Worm (Caenorhabditis elegans) whole organism, L1 larva: ENCODE measurements around the gene rps-12.

Source experiments
- C34B4.2 ChIP-seq: sonication (generic microtip); optimal IDR thresholded peaks from 2 replicates; lab custom pipeline; 2017; ENCODE audit warnings: mild to moderate bottlenecking, missing genetic modification characterization, missing compliant biosample characterization
- Y116A8C.19 ChIP-seq: sonication (generic microtip); optimal IDR thresholded peaks from 2 replicates; lab custom pipeline; 2016; ENCODE audit warnings: missing compliant biosample characterization, missing genetic modification characterization, borderline replicate concordance
- aha-1 ChIP-seq: fragments of 150-350 bp; optimal IDR thresholded peaks from 2 replicates; lab custom pipeline; 2014; ENCODE audit warnings: missing biosample characterization, missing genetic modification characterization
- aly-2 ChIP-seq: fragments of 150-350 bp; optimal IDR thresholded peaks from 2 replicates; lab custom pipeline; 2014; ENCODE audit warnings: missing biosample characterization, missing genetic modification characterization
- ama-1 ChIP-seq: fragments of 150-350 bp; optimal IDR thresholded peaks from 2 replicates; lab custom pipeline; 2014
- blmp-1 ChIP-seq: fragments of 150-350 bp; optimal IDR thresholded peaks from 2 replicates; lab custom pipeline; 2014; ENCODE audit warnings: missing biosample characterization, missing genetic modification characterization
- ceh-8 ChIP-seq: fragments of 200-800 bp; sonication (Bioruptor generic); optimal IDR thresholded peaks from 2 replicates; lab custom pipeline; 2018; ENCODE audit warnings: mild to moderate bottlenecking, missing genetic modification characterization, moderate library complexity, missing compliant biosample characterization
- ceh-82 ChIP-seq, 3 experiments: fragments of 150-350 bp in 1 of 3; sonication (generic microtip) in 2 of 3; optimal IDR thresholded peaks; 2 replicates each; lab custom pipeline; 2014 to 2017; ENCODE audit warnings: missing biosample characterization in 3 of 3, missing genetic modification characterization in 3 of 3
- dpl-1 ChIP-seq, 3 experiments: fragments of 150-350 bp in 2 of 3; sonication (generic microtip) in 1 of 3; optimal IDR thresholded peaks; 2 replicates each; lab custom pipeline; 2014 to 2017; ENCODE audit warnings: missing biosample characterization in 3 of 3, missing genetic modification characterization in 3 of 3, missing genetic modification reagents in 3 of 3
- dsc-1 ChIP-seq: sonication (generic microtip); optimal IDR thresholded peaks from 2 replicates; lab custom pipeline; 2016; ENCODE audit warnings: mild to moderate bottlenecking, missing genetic modification characterization, missing compliant biosample characterization
- efl-1 ChIP-seq, 4 experiments: fragments of 150-350 bp; optimal IDR thresholded peaks in 3 of 4; peaks in 1 of 4; 1 replicate in 1 of 4; 2 replicates in 3 of 4; lab custom pipeline; 2014; ENCODE audit warnings: missing biosample characterization in 2 of 4, missing genetic modification characterization in 2 of 4, missing genetic modification reagents in 2 of 4
- efl-3 ChIP-seq: fragments of 200-800 bp; sonication (Bioruptor generic); optimal IDR thresholded peaks from 2 replicates; lab custom pipeline; 2018; ENCODE audit warnings: mild to moderate bottlenecking, missing genetic modification characterization, missing compliant biosample characterization
- elt-2 ChIP-seq: sonication (generic microtip); optimal IDR thresholded peaks from 2 replicates; lab custom pipeline; 2016; ENCODE audit warnings: missing genetic modification characterization, mild to moderate bottlenecking, inconsistent platforms, missing compliant biosample characterization, missing genetic modification reagents
- elt-3 ChIP-seq, 6 experiments: fragments of 150-350 bp in 1 of 6; sonication (generic microtip); optimal IDR thresholded peaks; 2 replicates each; lab custom pipeline; 2017 to 2018; ENCODE audit warnings: missing biosample characterization in 6 of 6, missing genetic modification characterization in 6 of 6, inconsistent platforms in 1 of 6
- ets-5 ChIP-seq: fragments of 200-800 bp; sonication (Bioruptor generic); IDR thresholded peaks from 2 replicates; pipeline ENCODE4 v1.3.6; 2022; ENCODE audit warnings: missing genetic modification characterization, missing compliant biosample characterization
- fkh-4 ChIP-seq: sonication (generic microtip); optimal IDR thresholded peaks from 2 replicates; lab custom pipeline; 2016; ENCODE audit warnings: missing compliant biosample characterization, missing genetic modification characterization, borderline replicate concordance
- fos-1 ChIP-seq: fragments of 150-350 bp; optimal IDR thresholded peaks from 2 replicates; lab custom pipeline; 2014; ENCODE audit warnings: missing biosample characterization, missing genetic modification characterization
- hlh-4 ChIP-seq: sonication (generic microtip); optimal IDR thresholded peaks from 2 replicates; lab custom pipeline; 2016; ENCODE audit warnings: mild to moderate bottlenecking, missing genetic modification characterization, missing compliant biosample characterization
- lin-14 ChIP-seq: fragments of 200-800 bp; sonication (Bioruptor generic); optimal IDR thresholded peaks from 2 replicates; lab custom pipeline; 2018; ENCODE audit warnings: mild to moderate bottlenecking, missing genetic modification characterization, moderate library complexity, missing compliant biosample characterization
- lin-35 ChIP-seq, 2 experiments: fragments of 150-350 bp; optimal IDR thresholded peaks; 2 replicates each; lab custom pipeline; 2014; ENCODE audit warnings: missing biosample characterization in 2 of 2, missing genetic modification characterization in 2 of 2, missing genetic modification reagents in 2 of 2
- lsy-2 ChIP-seq, 2 experiments: fragments of 150-350 bp; optimal IDR thresholded peaks; 2 replicates each; lab custom pipeline; 2014; ENCODE audit warnings: missing biosample characterization in 2 of 2, missing genetic modification characterization in 2 of 2
- mdl-1 ChIP-seq, 2 experiments: fragments of 150-350 bp; optimal IDR thresholded peaks; 2 replicates each; lab custom pipeline; 2014 to 2017; ENCODE audit warnings: missing biosample characterization in 2 of 2, missing genetic modification characterization in 2 of 2, inconsistent platforms in 1 of 2
- mep-1 ChIP-seq: fragments of 150-350 bp; optimal IDR thresholded peaks from 2 replicates; lab custom pipeline; 2014; ENCODE audit warnings: missing biosample characterization, missing genetic modification characterization
- nhr-11 ChIP-seq: fragments of 150-350 bp; optimal IDR thresholded peaks from 2 replicates; lab custom pipeline; 2014; ENCODE audit warnings: missing biosample characterization, missing genetic modification characterization
- nhr-20 ChIP-seq: sonication (generic microtip); optimal IDR thresholded peaks from 2 replicates; lab custom pipeline; 2016; ENCODE audit warnings: mild to moderate bottlenecking, missing genetic modification characterization, missing compliant biosample characterization
- nhr-237 ChIP-seq: fragments of 150-350 bp; optimal IDR thresholded peaks from 2 replicates; lab custom pipeline; 2014; ENCODE audit warnings: missing biosample characterization, missing genetic modification characterization
- nhr-28 ChIP-seq: fragments of 150-350 bp; optimal IDR thresholded peaks from 2 replicates; lab custom pipeline; 2014; ENCODE audit warnings: missing biosample characterization, missing genetic modification characterization
- nhr-47 ChIP-seq: sonication (generic microtip); optimal IDR thresholded peaks from 2 replicates; lab custom pipeline; 2016; ENCODE audit warnings: mild to moderate bottlenecking, missing genetic modification characterization, moderate library complexity, missing compliant biosample characterization
- nhr-76 ChIP-seq: sonication (generic microtip); optimal IDR thresholded peaks from 2 replicates; lab custom pipeline; 2017; ENCODE audit warnings: missing biosample characterization, missing genetic modification characterization
- nhr-84 ChIP-seq: sonication (generic microtip); optimal IDR thresholded peaks from 2 replicates; lab custom pipeline; 2017; ENCODE audit warnings: missing biosample characterization, missing genetic modification characterization
- nhr-85 ChIP-seq: sonication (generic microtip); peaks from one replicate; lab custom pipeline; 2016; ENCODE audit warnings: missing genetic modification characterization, inconsistent platforms, missing compliant biosample characterization
- nhr-90 ChIP-seq: sonication (generic microtip); optimal IDR thresholded peaks from 2 replicates; lab custom pipeline; 2016; ENCODE audit warnings: mild to moderate bottlenecking, missing genetic modification characterization, missing compliant biosample characterization; ENCODE audit not compliant: poor library complexity
- pax-3 ChIP-seq: fragments of 200-800 bp; sonication (Bioruptor generic); optimal IDR thresholded peaks from 2 replicates; lab custom pipeline; 2018; ENCODE audit warnings: mild to moderate bottlenecking, missing genetic modification characterization, moderate library complexity, missing compliant biosample characterization
- pqm-1 ChIP-seq: sonication (generic microtip); optimal IDR thresholded peaks from 3 replicates; lab custom pipeline; 2017; ENCODE audit warnings: missing biosample characterization, missing genetic modification characterization
- skn-1 ChIP-seq: fragments of 150-350 bp; optimal IDR thresholded peaks from 2 replicates; lab custom pipeline; 2014; ENCODE audit warnings: missing biosample characterization, missing genetic modification characterization
- snpc-4 ChIP-seq: fragments of 150-350 bp; optimal IDR thresholded peaks from 2 replicates; lab custom pipeline; 2014; ENCODE audit warnings: missing biosample characterization, missing genetic modification characterization
- sox-4 ChIP-seq: sonication (generic microtip); optimal IDR thresholded peaks from 2 replicates; lab custom pipeline; 2016; ENCODE audit warnings: missing genetic modification characterization, missing compliant biosample characterization
- sptf-1 ChIP-seq: fragments of 150-350 bp; optimal IDR thresholded peaks from 2 replicates; lab custom pipeline; 2014; ENCODE audit warnings: missing biosample characterization, missing genetic modification characterization
- sup-37 ChIP-seq: fragments of 200-800 bp; sonication (Bioruptor generic); optimal IDR thresholded peaks from 2 replicates; lab custom pipeline; 2018; ENCODE audit warnings: mild to moderate bottlenecking, missing genetic modification characterization, missing compliant biosample characterization
- swsn-7 ChIP-seq: sonication (generic microtip); optimal IDR thresholded peaks from 2 replicates; lab custom pipeline; 2016; ENCODE audit warnings: missing genetic modification characterization, missing compliant biosample characterization
- tbx-2 ChIP-seq: sonication (generic microtip); optimal IDR thresholded peaks from 2 replicates; lab custom pipeline; 2016; ENCODE audit warnings: missing genetic modification characterization, missing compliant biosample characterization
- unc-30 ChIP-seq: sonication (generic microtip); optimal IDR thresholded peaks from 2 replicates; lab custom pipeline; 2017; ENCODE audit warnings: missing biosample characterization, missing genetic modification characterization
- zip-4 ChIP-seq: fragments of 200-800 bp; sonication (Bioruptor generic); optimal IDR thresholded peaks from 2 replicates; lab custom pipeline; 2018; ENCODE audit warnings: mild to moderate bottlenecking, missing genetic modification characterization, moderate library complexity, missing compliant biosample characterization
- ztf-11 ChIP-seq, 2 experiments: sonication (generic microtip); optimal IDR thresholded peaks; 2 replicates each; lab custom pipeline; 2016 to 2017; ENCODE audit warnings: missing genetic modification characterization in 2 of 2, missing biosample characterization in 1 of 2, missing compliant biosample characterization in 1 of 2

rps-12 gene

ce11 chrIII:5663933-5664332 is 15.2 kb upstream of the rps-12 start, which contains the start of gene par-3:
Gene par-3 (plus strand): TSS chrIII:5664233.
- no peak for TF ChIP-seq mep-1
- no peak for TF ChIP-seq elt-3 (tag; optimal IDR thresholded peaks at IDR 0.05; lab: Kevin White, UChicago)
- no peak for TF ChIP-seq sox-4 (tag; lab: Kevin White, UChicago)
- TF ChIP-seq dsc-1 (tag; lab: Kevin White, UChicago) = no peak
- TF ChIP-seq nhr-47 (tag; lab: Kevin White, UChicago) = no peak
- TF ChIP-seq fos-1 (tag; lab: Kevin White, UChicago) = no peak
- no peak for TF ChIP-seq elt-2
- no peak for TF ChIP-seq sup-37 (GFP tag; lab: Kevin White, UChicago)
- no peak for TF ChIP-seq tbx-2 (tag; lab: Kevin White, UChicago)
- TF ChIP-seq efl-1 (optimal IDR thresholded peaks at IDR 0.05; lab: Kevin White, UChicago) = no peak
- no peak for TF ChIP-seq efl-1 (GFP tag; optimal IDR thresholded peaks at IDR 0.05 in 1 of 2; lab: Kevin White, UChicago)
- TF ChIP-seq ztf-11 (tag; optimal IDR thresholded peaks at IDR 0.05; lab: Kevin White, UChicago) = no peak
- no peak for TF ChIP-seq pax-3 (tag; lab: Kevin White, UChicago)
- no peak for TF ChIP-seq ceh-8 (GFP tag; lab: Kevin White, UChicago)
- TF ChIP-seq skn-1 (tag; lab: Kevin White, UChicago) = no peak
- no peak for TF ChIP-seq swsn-7 (tag; lab: Kevin White, UChicago)
- no peak for TF ChIP-seq nhr-90 (tag; lab: Kevin White, UChicago)
- no peak for TF ChIP-seq zip-4 (GFP tag; lab: Kevin White, UChicago)
- TF ChIP-seq aly-2 (tag; lab: Kevin White, UChicago) = no peak
- no peak for TF ChIP-seq nhr-11 (tag; lab: Kevin White, UChicago)
- TF ChIP-seq Y116A8C.19 = no peak
- TF ChIP-seq, all 84 proteins: peak for 0

- peak; percentile 94 for TF ChIP-seq blmp-1
- no peak for TF ChIP-seq efl-1 (optimal IDR thresholded peaks at IDR 0.05; lab: Kevin White, UChicago)
- peak in 1 of 2 experiments; percentile 93 for TF ChIP-seq efl-1 (GFP tag; optimal IDR thresholded peaks at IDR 0.05 in 1 of 2; lab: Kevin White, UChicago)
- no peak for TF ChIP-seq pax-3 (tag; lab: Kevin White, UChicago)
- TF ChIP-seq lin-35 (GFP tag; optimal IDR thresholded peaks at IDR 0.05; lab: Kevin White, UChicago) = peak in 1 of 2 experiments; percentile 22
- peak; percentile 53 for TF ChIP-seq lin-14 (GFP tag; lab: Kevin White, UChicago)
- TF ChIP-seq zip-4 (GFP tag; lab: Kevin White, UChicago) = no peak
Measured at ce11 chrIII:5665278-5665677, 13.8 kb upstream of the rps-12 start.

DNA sequence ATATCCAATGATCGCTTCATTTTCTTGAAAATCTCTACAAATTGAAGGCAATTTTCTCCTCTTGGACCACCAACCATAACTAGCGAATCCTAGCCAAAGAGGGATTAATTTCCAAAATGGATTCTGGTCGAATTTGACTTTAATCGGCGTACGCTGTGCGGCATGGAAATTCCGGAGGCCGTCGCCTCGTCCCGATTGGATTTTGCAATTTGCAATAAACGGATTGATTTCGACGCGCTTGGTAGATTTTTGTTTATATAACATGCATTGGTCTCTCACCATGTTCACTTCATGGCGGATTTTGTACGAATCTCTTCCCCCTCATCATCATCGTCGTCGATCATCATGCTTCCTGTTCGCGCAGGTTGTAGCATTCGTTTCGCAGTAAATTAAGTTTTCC is 13.4 kb upstream of the rps-12 start:
- TF ChIP-seq nhr-90 (tag; lab: Kevin White, UChicago) (no peak), nhr-11 (tag; lab: Kevin White, UChicago) (no peak), nhr-237 (tag; lab: Kevin White, UChicago) (no peak), lin-14 (GFP tag; lab: Kevin White, UChicago) (peak; percentile 23), blmp-1 (peak; percentile 48)

- no peak for TF ChIP-seq ceh-8 (GFP tag; lab: Kevin White, UChicago)
- TF ChIP-seq dpl-1 (GFP tag; optimal IDR thresholded peaks at IDR 0.05; lab: Kevin White, UChicago) = peak in 2 of 3 experiments; percentile 15 to 16
- TF ChIP-seq pqm-1 = no peak
- TF ChIP-seq mdl-1 (tag; optimal IDR thresholded peaks at IDR 0.05; lab: Kevin White, UChicago) = no peak
- no peak for TF ChIP-seq nhr-90 (tag; lab: Kevin White, UChicago)
- TF ChIP-seq ceh-82 (tag; optimal IDR thresholded peaks at IDR 0.05; lab: Kevin White, UChicago) = peak in 2 of 3 experiments; percentile 12 to 15
- TF ChIP-seq snpc-4 = no peak
- TF ChIP-seq C34B4.2 (tag; lab: Kevin White, UChicago) = no peak
- no peak for TF ChIP-seq nhr-47 (tag; lab: Kevin White, UChicago)
- peak; percentile 29 for TF ChIP-seq nhr-20 (tag; lab: Kevin White, UChicago)
- TF ChIP-seq sptf-1 = no peak
- no peak for TF ChIP-seq nhr-76 (tag; lab: Kevin White, UChicago)
- no peak for TF ChIP-seq aha-1 (tag; lab: Kevin White, UChicago)
- TF ChIP-seq nhr-28 (tag; lab: Kevin White, UChicago) = no peak
- TF ChIP-seq lsy-2 (tag; optimal IDR thresholded peaks at IDR 0.05; lab: Kevin White, UChicago) = peak in 1 of 2 experiments; percentile 26
- TF ChIP-seq efl-3 = no peak
- TF ChIP-seq elt-3 (tag; optimal IDR thresholded peaks at IDR 0.05; lab: Kevin White, UChicago) = no peak
- TF ChIP-seq mep-1 = peak; percentile 49
- no peak for TF ChIP-seq ets-5 (GFP tag; lab: Robert Waterston, UW)
- TF ChIP-seq sox-4 (tag; lab: Kevin White, UChicago) = no peak
- no peak for TF ChIP-seq ama-1 (lab: Kevin White, UChicago)
- TF ChIP-seq nhr-85 (tag; lab: Kevin White, UChicago) = peak; percentile 86
- TF ChIP-seq hlh-4 = no peak
- TF ChIP-seq fkh-4 (tag; lab: Kevin White, UChicago) = no peak
- TF ChIP-seq unc-30 (tag; lab: Kevin White, UChicago) = no peak
- TF ChIP-seq nhr-84 (tag; lab: Kevin White, UChicago) = no peak
Measured at ce11 chrIII:5667952-5668489, 11.1 kb upstream of the rps-12 start.
